Fruit fly (Drosophila melanogaster): Measurements from ENCODE around the gene Syx17.

Syx17 gene

dm6 chr3L:4403180-4403769, at the start of gene Syx17:
Gene Syx17 (plus strand): TSS chr3L:4403487.
- TF ChIP-seq Snoo (tag; optimal IDR thresholded peaks at IDR 0.05) (peak; percentile 37), Pif1B (GFP tag; optimal IDR thresholded peaks at IDR 0.05) (peak; percentile 47), EcR (GFP tag; optimal IDR thresholded peaks at IDR 0.05) (peak; percentile 49), Pif1A (GFP tag; optimal IDR thresholded peaks at IDR 0.05) (peak; percentile 62), CG10348 (GFP tag; IDR thresholded peaks at IDR 0.05) (no peak), rn (GFP tag; IDR thresholded peaks at IDR 0.05) (no peak), CG14655 (GFP tag; optimal IDR thresholded peaks at IDR 0.05) (peak; percentile 55), CG13204 (GFP tag; optimal IDR thresholded peaks at IDR 0.05) (no peak), CG8159 (tag; optimal IDR thresholded peaks at IDR 0.05) (peak; percentile 46), fd96Ca (GFP tag; IDR thresholded peaks at IDR 0.05) (peak; percentile 26; the same call in 1 of the 3 replicates), CG4496 (GFP tag; IDR thresholded peaks at IDR 0.05) (peak; percentile 74), Ets98B (GFP tag; IDR thresholded peaks at IDR 0.05) (peak; percentile 71), CG15710 (tag; optimal IDR thresholded peaks at IDR 0.05) (peak; percentile 43), CG17806 (tag; optimal IDR thresholded peaks at IDR 0.05) (peak; percentile 49), CG32121 (GFP tag; IDR thresholded peaks at IDR 0.05) (peak; percentile 61; the same call in 1 of the 2 replicates), D1 (tag; optimal IDR thresholded peaks at IDR 0.05) (peak; percentile 28), CG8301 (tag; optimal IDR thresholded peaks at IDR 0.05) (peak; percentile 67), CG12605 (GFP tag; IDR thresholded peaks at IDR 0.05) (peak; percentile 35; the same call in 1 of the 2 replicates), CG9948 (tag; optimal IDR thresholded peaks at IDR 0.05) (peak; percentile 51), CG34367 (tag; optimal IDR thresholded peaks at IDR 0.05) (peak; percentile 35), gl (tag; optimal IDR thresholded peaks at IDR 0.05) (no peak)

dm6 chr3L:4353657-4354075, 49.6 kb upstream of the Syx17 start:
- TF ChIP-seq CG8159 (tag; optimal IDR thresholded peaks at IDR 0.05) (peak; percentile 54), gl (tag; optimal IDR thresholded peaks at IDR 0.05) (no peak), D1 (tag; optimal IDR thresholded peaks at IDR 0.05) (no peak), CG14655 (GFP tag; optimal IDR thresholded peaks at IDR 0.05) (peak; percentile 40), fd96Ca (GFP tag; IDR thresholded peaks at IDR 0.05) (0 out of 3 replicates have a peak, but pooled peaks have one; percentile 41), CG32121 (GFP tag; IDR thresholded peaks at IDR 0.05) (no peak), CG34367 (tag; optimal IDR thresholded peaks at IDR 0.05) (no peak), Pif1A (GFP tag; optimal IDR thresholded peaks at IDR 0.05) (peak; percentile 34), CG10348 (GFP tag; IDR thresholded peaks at IDR 0.05) (no peak), CG13204 (GFP tag; optimal IDR thresholded peaks at IDR 0.05) (no peak), CG9948 (tag; optimal IDR thresholded peaks at IDR 0.05) (peak; percentile 38), EcR (GFP tag; optimal IDR thresholded peaks at IDR 0.05) (no peak), rn (GFP tag; IDR thresholded peaks at IDR 0.05) (no peak), Ets98B (GFP tag; IDR thresholded peaks at IDR 0.05) (0 out of 2 replicates have a peak, but pooled peaks have one; percentile 10), CG17806 (tag; optimal IDR thresholded peaks at IDR 0.05) (peak; percentile 21), CG4496 (GFP tag; IDR thresholded peaks at IDR 0.05) (peak; percentile 52; the same call in 1 of the 3 replicates), CG8301 (tag; optimal IDR thresholded peaks at IDR 0.05) (no peak), Snoo (tag; optimal IDR thresholded peaks at IDR 0.05) (no peak), CG12605 (GFP tag; IDR thresholded peaks at IDR 0.05) (no peak), CG15710 (tag; optimal IDR thresholded peaks at IDR 0.05) (no peak)

dm6 chr3L:4354898-4355627, 48.2 kb upstream of the Syx17 start:
- TF ChIP-seq EcR (GFP tag; optimal IDR thresholded peaks at IDR 0.05): no peak
- no peak for TF ChIP-seq D1 (tag; optimal IDR thresholded peaks at IDR 0.05)
- no peak for TF ChIP-seq CG14655 (GFP tag; optimal IDR thresholded peaks at IDR 0.05)
- no peak for TF ChIP-seq CG8159 (tag; optimal IDR thresholded peaks at IDR 0.05)
- no peak for TF ChIP-seq rn (GFP tag; IDR thresholded peaks at IDR 0.05)
- no peak for TF ChIP-seq Pif1A (GFP tag; optimal IDR thresholded peaks at IDR 0.05)
- no peak for TF ChIP-seq Snoo (tag; optimal IDR thresholded peaks at IDR 0.05)
- no peak for TF ChIP-seq CG4496 (GFP tag; IDR thresholded peaks at IDR 0.05)
- TF ChIP-seq CG10348 (GFP tag; IDR thresholded peaks at IDR 0.05): no peak
- no peak for TF ChIP-seq Pif1B (GFP tag; optimal IDR thresholded peaks at IDR 0.05)
- TF ChIP-seq CG32121 (GFP tag; IDR thresholded peaks at IDR 0.05): no peak

dm6 chr3L:4356986-4357385, 46.3 kb upstream of the Syx17 start:
- TF ChIP-seq D1 (tag; optimal IDR thresholded peaks at IDR 0.05) (no peak), Pif1A (GFP tag; optimal IDR thresholded peaks at IDR 0.05) (no peak), Ets98B (GFP tag; IDR thresholded peaks at IDR 0.05) (no peak), EcR (GFP tag; optimal IDR thresholded peaks at IDR 0.05) (no peak), CG8159 (tag; optimal IDR thresholded peaks at IDR 0.05) (no peak), CG17806 (tag; optimal IDR thresholded peaks at IDR 0.05) (no peak), CG15710 (tag; optimal IDR thresholded peaks at IDR 0.05) (no peak), CG4496 (GFP tag; IDR thresholded peaks at IDR 0.05) (no peak), CG9948 (tag; optimal IDR thresholded peaks at IDR 0.05) (no peak), fd96Ca (GFP tag; IDR thresholded peaks at IDR 0.05) (no peak), CG10348 (GFP tag; IDR thresholded peaks at IDR 0.05) (no peak), Snoo (tag; optimal IDR thresholded peaks at IDR 0.05) (no peak), rn (GFP tag; IDR thresholded peaks at IDR 0.05) (no peak)

dm6 chr3L:4357705-4358131, 45.6 kb upstream of the Syx17 start:
- TF ChIP-seq Snoo (tag; optimal IDR thresholded peaks at IDR 0.05) (no peak), CG12605 (GFP tag; IDR thresholded peaks at IDR 0.05) (no peak), CG4496 (GFP tag; IDR thresholded peaks at IDR 0.05) (no peak), CG9948 (tag; optimal IDR thresholded peaks at IDR 0.05) (no peak), Ets98B (GFP tag; IDR thresholded peaks at IDR 0.05) (no peak), rn (GFP tag; IDR thresholded peaks at IDR 0.05) (no peak), gl (tag; optimal IDR thresholded peaks at IDR 0.05) (no peak), CG17806 (tag; optimal IDR thresholded peaks at IDR 0.05) (no peak), CG8301 (tag; optimal IDR thresholded peaks at IDR 0.05) (no peak), CG8159 (tag; optimal IDR thresholded peaks at IDR 0.05) (no peak), CG10348 (GFP tag; IDR thresholded peaks at IDR 0.05) (no peak), CG34367 (tag; optimal IDR thresholded peaks at IDR 0.05) (no peak), Pif1B (GFP tag; optimal IDR thresholded peaks at IDR 0.05) (no peak), CG32121 (GFP tag; IDR thresholded peaks at IDR 0.05) (no peak), CG15710 (tag; optimal IDR thresholded peaks at IDR 0.05) (no peak), CG14655 (GFP tag; optimal IDR thresholded peaks at IDR 0.05) (no peak), Pif1A (GFP tag; optimal IDR thresholded peaks at IDR 0.05) (no peak), CG13204 (GFP tag; optimal IDR thresholded peaks at IDR 0.05) (no peak)

All from whole organism, pupa.